Worm (Caenorhabditis elegans): ENCODE results near the gene cyp-13A2.

ce11 chrII:9753056-9753455 lies 34.4 kb downstream of the cyp-13A2 start, which contains the start of gene Y53C12B.7:
- no peak for TF ChIP-seq unc-62 (GFP tag; optimal IDR thresholded peaks at IDR 0.05)
- no peak for TF ChIP-seq zip-4 (GFP tag; optimal IDR thresholded peaks at IDR 0.05)

Measured in whole organism, L1 larva.